Fruit fly (Drosophila melanogaster): Measurements from ENCODE around the gene eIF5.

dm6 chrX:15992527-15992897 is 738 bp upstream of the eIF5 start:
- TF ChIP-seq CG10959 (GFP tag; IDR thresholded peaks at IDR 0.05) (no peak), sima (GFP tag; optimal IDR thresholded peaks at IDR 0.05) (no peak)

Data from whole organism, embryonic.